Worm (Caenorhabditis elegans) whole organism, L4/young adult: Measurements from ENCODE around the gene K07E1.1.

Experiments used
- W03F9.2 ChIP-seq: fragments of 150-350 bp; optimal IDR thresholded peaks from 2 replicates; lab custom pipeline; 2014; ENCODE audit warnings: missing biosample characterization, missing genetic modification characterization
- dao-5 ChIP-seq: sonication (generic microtip); optimal IDR thresholded peaks from 2 replicates; lab custom pipeline; 2016; ENCODE audit warnings: missing genotype, missing genetic modification characterization, moderate library complexity, missing compliant biosample characterization
- him-1 ChIP-seq: sonication (generic microtip); optimal IDR thresholded peaks from 2 replicates; lab custom pipeline; 2016; ENCODE audit warnings: missing genotype, missing genetic modification reagents, missing genetic modification characterization, missing compliant biosample characterization

DNA sequence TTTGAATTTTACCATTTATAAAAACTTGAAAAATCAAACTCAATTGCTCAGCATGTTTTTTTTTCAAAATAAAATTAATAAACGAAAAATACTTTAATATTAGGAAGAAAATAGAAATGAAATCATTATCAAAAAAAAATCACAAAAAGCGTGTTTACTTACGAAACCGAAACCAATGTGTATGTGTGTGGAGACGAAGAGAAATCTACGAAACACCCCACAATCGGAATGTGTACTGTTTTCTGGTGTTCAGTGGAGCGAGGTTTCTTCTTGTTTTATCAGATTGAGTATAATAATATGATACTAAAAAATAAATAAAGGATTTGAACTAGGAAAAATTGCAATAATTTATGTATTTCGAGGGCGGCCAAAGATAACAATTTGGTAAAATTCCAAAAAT lies 43.2 kb upstream of the K07E1.1 start:
- TF ChIP-seq him-1 (no peak), dao-5 (no peak), W03F9.2 (tag; lab: Kevin White, UChicago) (no peak)
